Fruit fly (Drosophila melanogaster) whole organism, embryonic: ENCODE data around the gene CG7497.

Experiments used
- Asciz ChIP-seq: fragments of 200-800 bp; sonication (Bioruptor generic); optimal IDR thresholded peaks from 2 replicates; lab custom pipeline; 2017; ENCODE audit warnings: missing biosample characterization, mild to moderate bottlenecking, missing genetic modification characterization, missing genetic modification reagents
- CG10654 ChIP-seq: fragments of 200-800 bp; sonication (Bioruptor generic); optimal IDR thresholded peaks from 2 replicates; lab custom pipeline; 2016; ENCODE audit warnings: missing biosample characterization, missing genetic modification characterization
- CG11696 ChIP-seq: fragments of 200-800 bp; sonication (Bioruptor generic); IDR thresholded peaks from 2 replicates; pipeline ENCODE4 v1.3.6; 2022; ENCODE audit warnings: missing biosample characterization, missing genetic modification characterization
- CG12236 ChIP-seq: fragments of 200-800 bp; sonication (Bioruptor generic); optimal IDR thresholded peaks from 2 replicates; lab custom pipeline; 2016; ENCODE audit warnings: missing biosample characterization, missing genetic modification characterization
- CG14667 ChIP-seq: fragments of 200-800 bp; sonication (Bioruptor generic); IDR thresholded peaks from 2 replicates; pipeline ENCODE4 v1.3.6; 2022; ENCODE audit warnings: missing biosample characterization, missing genetic modification characterization
- CG15514 ChIP-seq: fragments of 200-800 bp; sonication (Bioruptor generic); optimal IDR thresholded peaks from 3 replicates; lab custom pipeline; 2017; ENCODE audit warnings: missing biosample characterization, missing genetic modification characterization, mild to moderate bottlenecking, moderate library complexity, missing genetic modification reagents
- CG16815 ChIP-seq: fragments of 200-800 bp; sonication (Bioruptor generic); optimal IDR thresholded peaks from 3 replicates; lab custom pipeline; 2017; ENCODE audit warnings: missing biosample characterization, mild to moderate bottlenecking, missing genetic modification characterization
- CG17186 ChIP-seq: fragments of 200-800 bp; sonication (Bioruptor generic); optimal IDR thresholded peaks from 3 replicates; lab custom pipeline; 2017; ENCODE audit warnings: missing biosample characterization, missing genetic modification reagents, missing genetic modification characterization
- CG17328 ChIP-seq: fragments of 200-800 bp; sonication (Bioruptor generic); IDR thresholded peaks from 2 replicates; pipeline ENCODE4 v1.3.6; 2022; ENCODE audit warnings: missing biosample characterization, missing genetic modification characterization
- CG17802 ChIP-seq: fragments of 200-800 bp; sonication (Bioruptor generic); optimal IDR thresholded peaks from 2 replicates; lab custom pipeline; 2018; ENCODE audit warnings: missing biosample characterization, mild to moderate bottlenecking, missing genetic modification characterization, moderate library complexity
- CG18476 ChIP-seq: fragments of 200-800 bp; sonication (Bioruptor generic); optimal IDR thresholded peaks from 2 replicates; lab custom pipeline; 2016; ENCODE audit warnings: missing biosample characterization, mild to moderate bottlenecking, missing genetic modification characterization
- CG34224 ChIP-seq: fragments of 200-800 bp; sonication (Bioruptor generic); IDR thresholded peaks from 3 replicates; pipeline ENCODE4 v1.3.6; 2022; ENCODE audit warnings: missing biosample characterization, missing genetic modification characterization; ENCODE audit not compliant: partially characterized antibody
- CG34422 ChIP-seq: fragments of 200-800 bp; sonication (Bioruptor generic); IDR thresholded peaks from 3 replicates; pipeline ENCODE4 v1.3.6; 2022; ENCODE audit warnings: missing biosample characterization, missing genetic modification characterization
- CG4328 ChIP-seq: fragments of 200-800 bp; sonication (Bioruptor generic); optimal IDR thresholded peaks from 3 replicates; lab custom pipeline; 2017; ENCODE audit warnings: missing biosample characterization, missing genetic modification reagents, missing genetic modification characterization
- CG6654 ChIP-seq: fragments of 200-800 bp; sonication (Bioruptor generic); optimal IDR thresholded peaks from 2 replicates; lab custom pipeline; 2017; ENCODE audit warnings: missing biosample characterization, mild to moderate bottlenecking, missing genetic modification characterization
- CG7271 ChIP-seq: fragments of 200-800 bp; sonication (Bioruptor generic); optimal IDR thresholded peaks from 2 replicates; lab custom pipeline; 2018; ENCODE audit warnings: missing biosample characterization, mild to moderate bottlenecking, missing genetic modification characterization, moderate library complexity
- CG8290 ChIP-seq, 3 experiments: fragments of 200-800 bp; sonication (Bioruptor generic); optimal IDR thresholded peaks; 2 replicates each; lab custom pipeline; 2016 to 2019; ENCODE audit warnings: missing biosample characterization in 3 of 3, missing genetic modification characterization in 3 of 3, mild to moderate bottlenecking in 2 of 3, moderate library complexity in 1 of 3
- CG8924 ChIP-seq: fragments of 200-800 bp; optimal IDR thresholded peaks from 3 replicates; lab custom pipeline; 2019; ENCODE audit warnings: missing biosample characterization, mild to moderate bottlenecking, missing genetic modification characterization, moderate library complexity
- CTCF ChIP-seq: fragments of 200-800 bp; sonication (Bioruptor generic); optimal IDR thresholded peaks from 2 replicates; lab custom pipeline; 2017; ENCODE audit warnings: missing biosample characterization, mild to moderate bottlenecking, missing genetic modification characterization, moderate library complexity
- CkIIα-i1 ChIP-seq: fragments of 200-800 bp; sonication (Bioruptor generic); IDR thresholded peaks from 2 replicates; pipeline ENCODE4 v1.3.6; 2022; ENCODE audit warnings: missing biosample characterization, missing genetic modification characterization
- D19A ChIP-seq: fragments of 200-800 bp; optimal IDR thresholded peaks from 3 replicates; lab custom pipeline; 2019; ENCODE audit warnings: missing biosample characterization, mild to moderate bottlenecking, missing genetic modification characterization, moderate library complexity
- Dip2 ChIP-seq: fragments of 200-800 bp; sonication (Bioruptor generic); IDR thresholded peaks from 2 replicates; pipeline ENCODE4 v1.3.6; 2022; ENCODE audit warnings: missing biosample characterization, missing genetic modification characterization
- Dref ChIP-seq: fragments of 200-800 bp; sonication (Bioruptor generic); IDR thresholded peaks from 2 replicates; pipeline ENCODE4 v1.3.6; 2022; ENCODE audit warnings: missing biosample characterization, missing genetic modification characterization
- Hey ChIP-seq: fragments of 200-800 bp; sonication (Bioruptor generic); optimal IDR thresholded peaks from 3 replicates; lab custom pipeline; 2018; ENCODE audit warnings: missing biosample characterization, mild to moderate bottlenecking, missing genetic modification characterization
- Hsf ChIP-seq: fragments of 200-800 bp; sonication (Bioruptor generic); optimal IDR thresholded peaks from 3 replicates; lab custom pipeline; 2016; ENCODE audit warnings: missing biosample characterization, missing genetic modification characterization
- Mad ChIP-seq: fragments of 200-800 bp; sonication (Bioruptor generic); optimal IDR thresholded peaks from 2 replicates; lab custom pipeline; 2016; ENCODE audit warnings: missing biosample characterization, missing genetic modification characterization
- bsh ChIP-seq, 2 experiments: fragments of 200-800 bp; sonication (Bioruptor generic); optimal IDR thresholded peaks; 2 replicates each; lab custom pipeline; 2017 to 2018; ENCODE audit warnings: mild to moderate bottlenecking in 2 of 2, missing biosample characterization in 2 of 2, missing genetic modification characterization in 2 of 2, moderate library complexity in 1 of 2
- cad ChIP-seq: fragments of >200 bp; optimal IDR thresholded peaks from 2 replicates; lab custom pipeline; 2017; ENCODE audit warnings: missing biosample characterization, missing genetic modification characterization
- ci ChIP-seq: fragments of 200-800 bp; sonication (Bioruptor generic); IDR thresholded peaks from 3 replicates; pipeline ENCODE4 v1.3.6; 2022; ENCODE audit warnings: missing biosample characterization, missing genetic modification characterization
- disco-r ChIP-seq: fragments of 200-800 bp; sonication (Bioruptor generic); optimal IDR thresholded peaks from 2 replicates; lab custom pipeline; 2016; ENCODE audit warnings: missing biosample characterization, missing genetic modification characterization
- gce ChIP-seq: fragments of 200-800 bp; sonication (Bioruptor generic); IDR thresholded peaks from 3 replicates; pipeline ENCODE4 v1.3.6; 2022; ENCODE audit warnings: missing biosample characterization, missing genetic modification characterization
- hbn ChIP-seq: fragments of 200-800 bp; sonication (Bioruptor generic); IDR thresholded peaks from 2 replicates; pipeline ENCODE4 v1.3.6; 2022; ENCODE audit warnings: missing biosample characterization, missing genetic modification characterization; ENCODE audit not compliant: partially characterized antibody
- kay ChIP-seq: fragments of 200-800 bp; sonication (Bioruptor generic); optimal IDR thresholded peaks from 2 replicates; lab custom pipeline; 2016; ENCODE audit warnings: missing biosample characterization, missing genetic modification characterization
- klu ChIP-seq: fragments of 200-800 bp; sonication (Bioruptor generic); IDR thresholded peaks from 2 replicates; pipeline ENCODE4 v1.3.6; 2022; ENCODE audit warnings: missing biosample characterization, missing genetic modification characterization
- knrl ChIP-seq: fragments of 200-800 bp; sonication (Bioruptor generic); IDR thresholded peaks from 3 replicates; pipeline ENCODE4 v1.3.6; 2022; ENCODE audit warnings: missing biosample characterization, missing genetic modification characterization; ENCODE audit not compliant: partially characterized antibody
- luna ChIP-seq: fragments of 200-800 bp; sonication (Bioruptor generic); optimal IDR thresholded peaks from 2 replicates; lab custom pipeline; 2016; ENCODE audit warnings: missing biosample characterization, missing genetic modification characterization
- mirr ChIP-seq: fragments of 200-800 bp; sonication (Bioruptor generic); optimal IDR thresholded peaks from 3 replicates; lab custom pipeline; 2018; ENCODE audit warnings: missing biosample characterization, mild to moderate bottlenecking, missing genetic modification characterization
- nau ChIP-seq: fragments of 200-800 bp; sonication (Bioruptor generic); optimal IDR thresholded peaks from 3 replicates; lab custom pipeline; 2017; ENCODE audit warnings: missing biosample characterization, mild to moderate bottlenecking, missing genetic modification characterization, missing genetic modification reagents
- nerfin-1 ChIP-seq: fragments of 200-800 bp; sonication (Bioruptor generic); optimal IDR thresholded peaks from 3 replicates; lab custom pipeline; 2019; ENCODE audit warnings: missing biosample characterization, mild to moderate bottlenecking, missing genetic modification characterization, moderate library complexity
- pb ChIP-seq: fragments of 200-800 bp; sonication (Bioruptor generic); optimal IDR thresholded peaks from 3 replicates; lab custom pipeline; 2016; ENCODE audit warnings: missing biosample characterization, missing genetic modification characterization
- pnt ChIP-seq: fragments of 200-800 bp; sonication (Bioruptor generic); optimal IDR thresholded peaks from 3 replicates; lab custom pipeline; 2016; ENCODE audit warnings: missing biosample characterization, missing genetic modification characterization
- pzg ChIP-seq: fragments of 200-800 bp; sonication (Bioruptor generic); optimal IDR thresholded peaks from 3 replicates; lab custom pipeline; 2018; ENCODE audit warnings: missing biosample characterization, mild to moderate bottlenecking, missing genetic modification characterization, moderate library complexity
- slp2 ChIP-seq: fragments of 200-800 bp; sonication (Bioruptor generic); optimal IDR thresholded peaks from 2 replicates; lab custom pipeline; 2016; ENCODE audit warnings: missing biosample characterization, missing genetic modification characterization
- ssp ChIP-seq: fragments of 200-800 bp; sonication (Bioruptor generic); IDR thresholded peaks from 2 replicates; pipeline ENCODE4 v1.3.6; 2022; ENCODE audit warnings: missing biosample characterization, missing genetic modification characterization
- vfl ChIP-seq: fragments of 200-800 bp; sonication (Bioruptor generic); optimal IDR thresholded peaks from 2 replicates; lab custom pipeline; 2016; ENCODE audit warnings: missing biosample characterization, missing genetic modification characterization

CG7497 gene

DNA sequence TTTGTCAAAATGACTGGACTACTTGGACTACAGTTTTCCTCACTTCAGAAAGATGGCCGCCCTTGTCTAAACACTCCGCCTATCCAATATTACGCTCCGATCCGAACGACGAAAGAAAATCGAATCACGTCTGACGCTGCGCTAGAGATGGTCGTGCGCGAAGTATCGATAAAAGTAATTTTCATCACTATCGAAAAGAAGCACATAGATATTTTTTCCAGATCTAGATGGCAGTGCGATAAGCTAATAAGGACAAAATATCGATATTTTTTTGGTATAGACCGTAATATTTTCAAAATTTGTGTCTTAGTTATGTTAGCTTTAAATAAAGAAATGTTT lies 11.6 kb downstream of the CG7497 start, which contains the start of gene Pep (continued):
- TF ChIP-seq Dip2 (GFP tag; lab: Robert Waterston, UW) = no peak
- no peak for TF ChIP-seq CG6654 (GFP tag; lab: Kevin White, UChicago)
- TF ChIP-seq CG7271 = peak; percentile 61
- TF ChIP-seq mirr (GFP tag; lab: Kevin White, UChicago) = peak; percentile 20
- TF ChIP-seq knrl (GFP tag; lab: Robert Waterston, UW) = peak; percentile 99
- peak; percentile 11 for TF ChIP-seq Hsf (GFP tag; lab: Kevin White, UChicago)
- TF ChIP-seq CG17802 (tag; lab: Kevin White, UChicago) = peak; percentile 54
- peak in 1 of 2 experiments; percentile 16 for TF ChIP-seq bsh (GFP tag; optimal IDR thresholded peaks at IDR 0.05; lab: Kevin White, UChicago)
- TF ChIP-seq CG10654 (GFP tag; lab: Kevin White, UChicago) = no peak
- no peak for TF ChIP-seq CkIIα-i1 (GFP tag; lab: Robert Waterston, UW)
- TF ChIP-seq CG11696 = no peak
- TF ChIP-seq CG8290 (GFP tag; optimal IDR thresholded peaks at IDR 0.05; lab: Kevin White, UChicago) = peak; percentile 43
- TF ChIP-seq CG8290 (tag; optimal IDR thresholded peaks at IDR 0.05; lab: Kevin White, UChicago) = peak in 1 of 2 experiments; percentile 74
- no peak for TF ChIP-seq CG14667 (GFP tag; lab: Robert Waterston, UW)
- TF ChIP-seq CG17328 (GFP tag; lab: Robert Waterston, UW) = 0 out of 2 replicates have a peak, but pooled peaks have one; percentile 39
- peak; percentile 12 for TF ChIP-seq CG12236
- no peak for TF ChIP-seq CG4328 (GFP tag; lab: Kevin White, UChicago)
- peak; percentile 34 for TF ChIP-seq Mad (GFP tag; lab: Kevin White, UChicago)
- peak; percentile 67 for TF ChIP-seq CG17186 (GFP tag; lab: Kevin White, UChicago)
- TF ChIP-seq pnt (GFP tag; lab: Kevin White, UChicago) = no peak
- TF ChIP-seq nerfin-1 (tag; lab: Kevin White, UChicago) = no peak
- no peak for TF ChIP-seq cad (GFP tag; lab: Kevin White, UChicago)
- TF ChIP-seq CTCF (GFP tag; lab: Kevin White, UChicago) = peak; percentile 77
- peak; percentile 97 for TF ChIP-seq Dref (GFP tag; lab: Robert Waterston, UW)
- TF ChIP-seq kay (GFP tag; lab: Kevin White, UChicago) = peak; percentile 43
- peak; percentile 30 for TF ChIP-seq luna (GFP tag; lab: Kevin White, UChicago)
- TF ChIP-seq Asciz = no peak
- TF ChIP-seq D19A = no peak
- no peak for TF ChIP-seq CG18476 (GFP tag; lab: Kevin White, UChicago)
- TF ChIP-seq nau (GFP tag; lab: Kevin White, UChicago) = no peak
- no peak; the same call in 2 of the 3 replicates for TF ChIP-seq ci
- TF ChIP-seq disco-r (GFP tag; lab: Kevin White, UChicago) = no peak
- no peak for TF ChIP-seq gce (GFP tag; lab: Robert Waterston, UW)
- no peak for TF ChIP-seq ssp (GFP tag; lab: Robert Waterston, UW)
- TF ChIP-seq CG8924 (tag; lab: Kevin White, UChicago) = peak; percentile 60
- TF ChIP-seq CG16815 (GFP tag; lab: Kevin White, UChicago) = no peak
- no peak for TF ChIP-seq Hey (tag; lab: Kevin White, UChicago)
- TF ChIP-seq klu (GFP tag; lab: Robert Waterston, UW) = no peak
- peak; percentile 63 for TF ChIP-seq CG34422 (GFP tag; lab: Robert Waterston, UW)
- peak; percentile 38 for TF ChIP-seq vfl (GFP tag; lab: Kevin White, UChicago)
- TF ChIP-seq CG15514 = peak; percentile 85
- TF ChIP-seq hbn = peak; percentile 99
- TF ChIP-seq slp2 (GFP tag; lab: Kevin White, UChicago) = no peak
- peak; percentile 93 for TF ChIP-seq pzg (GFP tag; lab: Kevin White, UChicago)
- peak; percentile 13 for TF ChIP-seq pb (GFP tag; lab: Kevin White, UChicago)
- peak; percentile 99 for TF ChIP-seq CG34224
